Fruit fly (Drosophila melanogaster): ENCODE data around the gene CG17350.
A peak's percentile ranks its signal among the peaks of the same experiment; 100 is the strongest.

CG17350 gene

dm6 chr2L:19342018-19342417 lies 38.7 kb upstream of the CG17350 start (continued):
- TF ChIP-seq sqz (GFP tag; optimal IDR thresholded peaks at IDR 0.05) (no peak), abd-A (tag; optimal IDR thresholded peaks at IDR 0.05) (no peak), CG17829 (tag; optimal IDR thresholded peaks at IDR 0.05) (peak; percentile 59), CG6254 (GFP tag; optimal IDR thresholded peaks at IDR 0.05) (peak; percentile 55), CG11695 (GFP tag; IDR thresholded peaks at IDR 0.05) (0 out of 3 replicates have a peak, but pooled peaks have one; percentile 16), CG10654 (GFP tag; optimal IDR thresholded peaks at IDR 0.05) (peak; percentile 21), fu2 (GFP tag; optimal IDR thresholded peaks at IDR 0.05) (no peak), grau (tag; optimal IDR thresholded peaks at IDR 0.05) (peak; percentile 48), CG18011 (GFP tag; optimal IDR thresholded peaks at IDR 0.05) (no peak), Rx (GFP tag; IDR thresholded peaks at IDR 0.05) (0 out of 2 replicates have a peak, but pooled peaks have one; percentile 35), lilli (GFP tag; optimal IDR thresholded peaks at IDR 0.05) (peak; percentile 1), PHDP (tag; optimal IDR thresholded peaks at IDR 0.05) (peak; percentile 49), tin (GFP tag; optimal IDR thresholded peaks at IDR 0.05) (peak; percentile 16), repo (GFP tag; optimal IDR thresholded peaks at IDR 0.05) (peak; percentile 12), zen2 (GFP tag; IDR thresholded peaks at IDR 0.05; ENCODE audit: partially characterized antibody) (no peak), hbn (GFP tag; IDR thresholded peaks at IDR 0.05; ENCODE audit: partially characterized antibody) (no peak), CG3847 (GFP tag; IDR thresholded peaks at IDR 0.05) (no peak), CkIIα-i1 (GFP tag; IDR thresholded peaks at IDR 0.05) (no peak), CG31224 (GFP tag; IDR thresholded peaks at IDR 0.05) (no peak), seq (GFP tag; IDR thresholded peaks at IDR 0.05) (no peak), bsh (GFP tag; optimal IDR thresholded peaks at IDR 0.05) (peak; percentile 84 to 92), az2 (GFP tag; optimal IDR thresholded peaks at IDR 0.05) (peak; percentile 58), ATbp (GFP tag; optimal IDR thresholded peaks at IDR 0.05) (peak; percentile 28), zfh2 (GFP tag; optimal IDR thresholded peaks at IDR 0.05) (no peak), CG11093 (GFP tag; IDR thresholded peaks at IDR 0.05) (peak; percentile 60; the same call in 1 of the 3 replicates), Meics (GFP tag; optimal IDR thresholded peaks at IDR 0.05) (no peak), lola (GFP tag; optimal IDR thresholded peaks at IDR 0.05) (peak in 1 of 3 experiments; percentile 68), Opbp (GFP tag; IDR thresholded peaks at IDR 0.05; ENCODE audit: partially characterized antibody) (no peak), jing (GFP tag; optimal IDR thresholded peaks at IDR 0.05) (no peak), Eip74EF (GFP tag; optimal IDR thresholded peaks at IDR 0.05) (no peak), Hmr (GFP tag; optimal IDR thresholded peaks at IDR 0.05) (no peak), ato (GFP tag; IDR thresholded peaks at IDR 0.05; ENCODE audit: partially characterized antibody) (no peak), Hand (GFP tag; optimal IDR thresholded peaks at IDR 0.05) (no peak), CG8924 (tag; optimal IDR thresholded peaks at IDR 0.05) (peak; percentile 34), CG17361 (GFP tag; IDR thresholded peaks at IDR 0.05) (peak; percentile 59; the same call in 1 of the 3 replicates), crp (GFP tag; optimal IDR thresholded peaks at IDR 0.05) (no peak), CG10209 (GFP tag; optimal IDR thresholded peaks at IDR 0.05) (peak; percentile 37), fd64A (GFP tag; optimal IDR thresholded peaks at IDR 0.05) (peak; percentile 20), CrebB (tag; optimal IDR thresholded peaks at IDR 0.05) (no peak), Hsf (GFP tag; optimal IDR thresholded peaks at IDR 0.05) (no peak), CG17359 (tag; optimal IDR thresholded peaks at IDR 0.05) (peak; percentile 41), dmrt11E (tag; optimal IDR thresholded peaks at IDR 0.05) (peak; percentile 80), Poxn (GFP tag; IDR thresholded peaks at IDR 0.05) (no peak), wor (GFP tag; IDR thresholded peaks at IDR 0.05) (peak; percentile 32; the same call in 1 of the 2 replicates), kah (GFP tag; optimal IDR thresholded peaks at IDR 0.05) (no peak), CG7556 (GFP tag; optimal IDR thresholded peaks at IDR 0.05) (peak; percentile 26), Blimp-1 (GFP tag; optimal IDR thresholded peaks at IDR 0.05) (peak; percentile 74), CG30403 (GFP tag; optimal IDR thresholded peaks at IDR 0.05) (peak; percentile 49), sd (tag; optimal IDR thresholded peaks at IDR 0.05) (no peak)
